Worm (Caenorhabditis elegans) whole organism, mixed stage, embryonic: ENCODE measurements around the gene anoh-2.

ENCODE experiments used
- M03D4.4 ChIP-seq: sonication (generic microtip); optimal IDR thresholded peaks from 2 replicates; lab custom pipeline; 2017; ENCODE audit warnings: mild to moderate bottlenecking, missing genetic modification characterization, missing compliant biosample characterization
- bed-3 ChIP-seq: fragments of 200-800 bp; sonication (Bioruptor generic); optimal IDR thresholded peaks from 3 replicates; lab custom pipeline; 2018; ENCODE audit warnings: mild to moderate bottlenecking, missing genetic modification characterization, moderate library complexity, missing compliant biosample characterization
- blmp-1 ChIP-seq: fragments of 150-350 bp; optimal IDR thresholded peaks from 2 replicates; lab custom pipeline; 2014; ENCODE audit warnings: missing biosample characterization, missing genetic modification characterization
- ceh-39 ChIP-seq: fragments of 150-350 bp; optimal IDR thresholded peaks from 2 replicates; lab custom pipeline; 2014; ENCODE audit warnings: missing biosample characterization, missing genetic modification characterization
- ceh-43 ChIP-seq: fragments of 200-800 bp; sonication (Bioruptor generic); optimal IDR thresholded peaks from 2 replicates; lab custom pipeline; 2018; ENCODE audit warnings: mild to moderate bottlenecking, missing genetic modification characterization, moderate library complexity, missing compliant biosample characterization
- ceh-83 ChIP-seq: fragments of 200-800 bp; sonication (Bioruptor generic); optimal IDR thresholded peaks from 2 replicates; lab custom pipeline; 2018; ENCODE audit warnings: mild to moderate bottlenecking, missing genetic modification characterization, missing compliant biosample characterization
- ces-1 ChIP-seq: fragments of 150-350 bp; optimal IDR thresholded peaks from 2 replicates; lab custom pipeline; 2014; ENCODE audit warnings: missing biosample characterization, missing genetic modification reagents, missing genetic modification characterization
- cnd-1 ChIP-seq: fragments of 200-800 bp; sonication (Bioruptor generic); optimal IDR thresholded peaks from 2 replicates; lab custom pipeline; 2018; ENCODE audit warnings: mild to moderate bottlenecking, missing genetic modification characterization, missing compliant biosample characterization
- drap-1 ChIP-seq: fragments of 200-800 bp; sonication (Bioruptor generic); optimal IDR thresholded peaks from 3 replicates; lab custom pipeline; 2018; ENCODE audit warnings: mild to moderate bottlenecking, missing genetic modification characterization, missing compliant biosample characterization
- elt-1 ChIP-seq: sonication (generic microtip); optimal IDR thresholded peaks from 2 replicates; lab custom pipeline; 2017; ENCODE audit warnings: missing genetic modification characterization, mild to moderate bottlenecking, missing compliant biosample characterization, antibody characterized with exemption, moderate library complexity, borderline replicate concordance; ENCODE audit not compliant: insufficient read depth
- elt-3 ChIP-seq: fragments of 150-350 bp; optimal IDR thresholded peaks from 2 replicates; lab custom pipeline; 2014; ENCODE audit warnings: missing biosample characterization, missing genetic modification characterization
- flh-1 ChIP-seq: fragments of 200-800 bp; sonication (Bioruptor generic); optimal IDR thresholded peaks from 2 replicates; lab custom pipeline; 2018; ENCODE audit warnings: mild to moderate bottlenecking, missing genetic modification characterization, moderate library complexity, missing compliant biosample characterization
- ham-2 ChIP-seq: fragments of 200-800 bp; sonication (Bioruptor generic); optimal IDR thresholded peaks from 2 replicates; lab custom pipeline; 2018; ENCODE audit warnings: mild to moderate bottlenecking, missing genetic modification characterization, missing compliant biosample characterization
- hlh-1 ChIP-seq: fragments of 150-350 bp; optimal IDR thresholded peaks from 2 replicates; lab custom pipeline; 2014; ENCODE audit warnings: missing biosample characterization, missing genetic modification reagents, missing genetic modification characterization
- lin-13 ChIP-seq: fragments of 150-350 bp; optimal IDR thresholded peaks from 2 replicates; lab custom pipeline; 2014; ENCODE audit warnings: missing biosample characterization, missing genetic modification characterization
- lin-32 ChIP-seq: fragments of 200-800 bp; sonication (Bioruptor generic); optimal IDR thresholded peaks from 2 replicates; lab custom pipeline; 2018; ENCODE audit warnings: mild to moderate bottlenecking, missing genetic modification characterization, missing compliant biosample characterization
- lsy-2 ChIP-seq: fragments of 150-350 bp; optimal IDR thresholded peaks from 2 replicates; lab custom pipeline; 2014; ENCODE audit warnings: missing biosample characterization, missing genetic modification characterization
- mab-5 ChIP-seq: fragments of 150-350 bp; optimal IDR thresholded peaks from 2 replicates; lab custom pipeline; 2014; ENCODE audit warnings: missing biosample characterization, missing genetic modification characterization
- mep-1 ChIP-seq: fragments of 150-350 bp; optimal IDR thresholded peaks from 2 replicates; lab custom pipeline; 2017; ENCODE audit warnings: missing biosample characterization, missing genetic modification reagents, missing genetic modification characterization, inconsistent platforms
- mls-2 ChIP-seq: sonication (generic microtip); optimal IDR thresholded peaks from 2 replicates; lab custom pipeline; 2016; ENCODE audit warnings: mild to moderate bottlenecking, missing genetic modification characterization, moderate library complexity, missing compliant biosample characterization
- nhr-12 ChIP-seq: fragments of 150-350 bp; optimal IDR thresholded peaks from 2 replicates; lab custom pipeline; 2014; ENCODE audit warnings: missing biosample characterization, missing genetic modification characterization
- nhr-2 ChIP-seq: fragments of 150-350 bp; optimal IDR thresholded peaks from 2 replicates; lab custom pipeline; 2014; ENCODE audit warnings: missing biosample characterization, missing genetic modification characterization
- nhr-237 ChIP-seq: fragments of 150-350 bp; optimal IDR thresholded peaks from 2 replicates; lab custom pipeline; 2014; ENCODE audit warnings: missing biosample characterization, missing genetic modification characterization
- nhr-76 ChIP-seq: sonication (generic microtip); optimal IDR thresholded peaks from 2 replicates; lab custom pipeline; 2017; ENCODE audit warnings: missing biosample characterization, missing genetic modification characterization
- pha-4 ChIP-seq: fragments of 150-350 bp; optimal IDR thresholded peaks from 2 replicates; lab custom pipeline; 2018; ENCODE audit warnings: missing biosample characterization, missing genetic modification reagents, missing genetic modification characterization
- sem-2 ChIP-seq: fragments of 200-800 bp; sonication (Bioruptor generic); optimal IDR thresholded peaks from 2 replicates; lab custom pipeline; 2018; ENCODE audit warnings: mild to moderate bottlenecking, missing genetic modification characterization, missing compliant biosample characterization
- snpc-4 ChIP-seq: fragments of 150-350 bp; optimal IDR thresholded peaks from 2 replicates; lab custom pipeline; 2014; ENCODE audit warnings: missing biosample characterization, missing genetic modification characterization
- sptf-1 ChIP-seq: sonication (generic microtip); optimal IDR thresholded peaks from 2 replicates; lab custom pipeline; 2017; ENCODE audit warnings: mild to moderate bottlenecking, missing genetic modification characterization, moderate library complexity, missing compliant biosample characterization
- tbx-8 ChIP-seq: fragments of 200-800 bp; sonication (Bioruptor generic); optimal IDR thresholded peaks from 2 replicates; lab custom pipeline; 2018; ENCODE audit warnings: mild to moderate bottlenecking, missing genetic modification characterization, moderate library complexity, missing compliant biosample characterization
- unc-39 ChIP-seq: fragments of 150-350 bp; optimal IDR thresholded peaks from 2 replicates; lab custom pipeline; 2014; ENCODE audit warnings: missing biosample characterization, missing genetic modification characterization
- unc-62 ChIP-seq: fragments of 150-350 bp; optimal IDR thresholded peaks from 2 replicates; lab custom pipeline; 2014; ENCODE audit warnings: missing biosample characterization, missing genetic modification reagents, missing genetic modification characterization
- zip-8 ChIP-seq: fragments of 150-350 bp; optimal IDR thresholded peaks from 2 replicates; lab custom pipeline; 2014; ENCODE audit warnings: missing biosample characterization, missing genetic modification characterization
- ztf-11 ChIP-seq: fragments of 150-350 bp; optimal IDR thresholded peaks from 2 replicates; lab custom pipeline; 2014; ENCODE audit warnings: missing biosample characterization, missing genetic modification characterization

The anoh-2 gene

DNA sequence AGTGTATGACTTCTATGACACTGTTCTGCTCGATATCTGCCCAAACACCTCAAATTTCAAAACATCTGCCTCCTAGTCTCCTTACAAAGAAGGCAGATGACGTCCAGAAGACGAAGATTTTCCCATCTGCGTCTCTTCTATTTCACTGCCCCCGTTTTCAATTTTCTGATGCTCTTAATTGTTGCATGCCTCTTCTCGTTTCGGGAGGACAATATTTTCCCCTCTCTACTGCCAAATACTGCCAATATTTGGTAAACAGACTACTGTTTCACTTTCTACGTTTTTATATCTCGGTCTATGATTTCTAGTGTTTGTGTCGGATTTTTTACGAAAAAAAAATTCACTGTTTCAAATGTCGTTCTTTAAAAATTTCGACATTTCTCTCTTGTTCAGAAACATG is 3.3 kb downstream of the anoh-2 start:
- TF ChIP-seq ces-1 (GFP tag; lab: Kevin White, UChicago): peak; percentile 61
- no peak for TF ChIP-seq pha-4

DNA sequence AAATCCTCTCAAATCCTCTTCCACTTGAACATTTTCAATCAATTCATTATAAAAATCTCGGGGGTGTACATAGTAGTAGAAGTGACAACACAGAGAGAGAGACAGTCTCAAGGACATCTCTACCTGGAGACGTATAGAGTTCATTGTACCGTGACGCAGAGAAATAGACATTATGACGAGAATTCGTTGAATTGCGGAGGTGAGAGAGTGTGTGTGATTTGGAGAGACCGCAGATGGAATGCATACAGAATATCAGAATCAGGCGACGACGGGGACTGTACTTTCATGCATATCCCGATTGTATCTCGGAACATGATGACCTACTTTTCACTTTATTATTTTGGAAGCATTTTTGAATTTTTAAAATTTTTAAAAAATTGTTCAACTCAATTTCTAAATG is 17.7 kb downstream of the anoh-2 start:
- peak; percentile 32 for TF ChIP-seq elt-1
- TF ChIP-seq elt-3 (tag; lab: Kevin White, UChicago): no peak

DNA sequence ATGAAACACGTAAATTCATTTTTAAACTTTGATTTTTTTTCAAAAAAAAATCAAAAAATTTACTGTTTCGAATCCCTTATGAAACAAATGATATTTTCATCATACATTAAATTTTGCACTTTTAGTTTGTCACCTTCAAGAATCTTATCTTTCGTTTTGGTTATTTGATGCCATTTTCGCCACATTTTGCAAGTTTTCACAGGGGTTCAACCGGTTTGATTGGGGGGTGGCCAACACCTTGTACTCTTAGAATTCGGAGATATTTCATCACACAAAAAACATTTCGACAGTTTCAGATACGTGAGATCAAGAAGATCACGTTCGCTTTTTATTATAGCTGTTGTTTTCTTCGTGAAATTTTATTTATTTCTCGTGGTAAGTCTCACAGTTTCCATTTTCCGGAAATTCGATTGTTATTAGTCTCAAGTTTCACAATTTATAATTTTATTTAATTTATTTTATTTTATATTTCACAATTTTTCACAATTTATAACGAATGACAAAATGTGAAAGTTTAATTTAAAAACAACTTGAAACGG is 19.1 kb downstream of the anoh-2 start, which contains the start of gene Y57G11C.31:
Gene Y57G11C.31, plus strand, starts transcription at position 276 of the 539 bp plus-strand sequence.
- TF ChIP-seq hlh-1 (tag; lab: Kevin White, UChicago) (no peak), lin-13 (tag; lab: Kevin White, UChicago) (no peak), mls-2 (tag; lab: Kevin White, UChicago) (no peak), pha-4 (no peak), tbx-8 (GFP tag; lab: Kevin White, UChicago) (no peak), ztf-11 (tag; lab: Kevin White, UChicago) (no peak), sem-2 (GFP tag; lab: Kevin White, UChicago) (no peak), blmp-1 (tag; lab: Kevin White, UChicago) (no peak), ces-1 (GFP tag; lab: Kevin White, UChicago) (no peak), nhr-2 (tag; lab: Kevin White, UChicago) (no peak), nhr-237 (tag; lab: Kevin White, UChicago) (no peak), ham-2 (no peak), M03D4.4 (tag; lab: Kevin White, UChicago) (no peak), ceh-83 (GFP tag; lab: Kevin White, UChicago) (no peak), sptf-1 (tag; lab: Kevin White, UChicago) (no peak), unc-62 (GFP tag; lab: Kevin White, UChicago) (no peak), ceh-43 (GFP tag; lab: Kevin White, UChicago) (no peak), zip-8 (tag; lab: Kevin White, UChicago) (no peak), unc-39 (no peak), nhr-12 (tag; lab: Kevin White, UChicago) (no peak)

DNA sequence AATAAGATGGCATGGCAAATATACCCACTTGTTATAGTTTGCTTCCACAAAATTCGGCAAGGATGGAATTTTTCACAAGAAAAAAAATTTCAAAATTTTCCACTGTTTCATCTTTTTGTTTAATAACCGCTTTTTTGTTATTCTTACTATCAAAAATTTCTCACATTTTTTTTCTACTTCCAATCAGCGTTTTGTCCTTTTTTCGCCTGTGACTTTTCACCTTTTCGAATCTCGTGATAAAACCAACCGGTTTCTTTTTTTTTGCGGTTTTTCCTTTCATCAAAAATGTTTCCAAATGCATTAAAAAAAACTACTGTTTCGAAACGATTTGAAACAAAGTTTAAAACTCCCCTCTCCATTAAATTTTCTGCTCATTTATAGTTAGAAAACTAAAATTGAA is 21.0 kb downstream of the anoh-2 start:
- TF ChIP-seq sem-2 (GFP tag; lab: Kevin White, UChicago) (no peak), ztf-11 (tag; lab: Kevin White, UChicago) (no peak), tbx-8 (GFP tag; lab: Kevin White, UChicago) (no peak), ceh-83 (GFP tag; lab: Kevin White, UChicago) (no peak), lin-13 (tag; lab: Kevin White, UChicago) (no peak), cnd-1 (no peak), unc-62 (GFP tag; lab: Kevin White, UChicago) (no peak), mab-5 (tag; lab: Kevin White, UChicago) (no peak), lin-32 (GFP tag; lab: Kevin White, UChicago) (no peak), elt-3 (tag; lab: Kevin White, UChicago) (no peak), flh-1 (no peak), ceh-39 (tag; lab: Kevin White, UChicago) (no peak), ceh-43 (GFP tag; lab: Kevin White, UChicago) (no peak), nhr-76 (tag; lab: Kevin White, UChicago) (no peak), hlh-1 (tag; lab: Kevin White, UChicago) (no peak), ham-2 (no peak)

DNA sequence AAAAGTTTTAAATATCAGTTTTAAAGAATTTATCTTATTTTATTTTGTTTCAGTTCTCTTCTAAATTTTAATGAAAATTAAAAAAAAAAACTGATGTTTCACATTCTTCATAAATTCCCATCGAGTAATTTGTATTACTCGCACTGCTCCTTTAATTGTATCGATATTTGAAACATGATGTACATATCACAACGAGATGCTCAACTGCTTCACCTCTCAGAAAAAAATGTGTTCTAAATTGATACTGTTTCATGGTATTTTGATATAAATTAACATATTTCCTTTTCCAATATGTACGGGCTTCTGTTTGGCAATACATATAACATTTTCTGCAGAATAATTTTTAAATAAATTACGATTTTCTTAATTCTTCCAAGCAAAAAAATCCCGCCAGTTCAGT is 29.6 kb downstream of the anoh-2 start:
- no peak for TF ChIP-seq hlh-1 (tag; lab: Kevin White, UChicago)
- TF ChIP-seq pha-4: no peak
- no peak for TF ChIP-seq ces-1 (GFP tag; lab: Kevin White, UChicago)
- no peak for TF ChIP-seq mab-5 (tag; lab: Kevin White, UChicago)
- TF ChIP-seq blmp-1 (tag; lab: Kevin White, UChicago): no peak
- no peak for TF ChIP-seq lsy-2 (tag; lab: Kevin White, UChicago)
- no peak for TF ChIP-seq elt-3 (tag; lab: Kevin White, UChicago)
- no peak for TF ChIP-seq nhr-76 (tag; lab: Kevin White, UChicago)
- no peak for TF ChIP-seq cnd-1
- no peak for TF ChIP-seq ztf-11 (tag; lab: Kevin White, UChicago)
- no peak for TF ChIP-seq mep-1 (tag; lab: Kevin White, UChicago)
- TF ChIP-seq snpc-4 (tag; lab: Kevin White, UChicago): no peak
- no peak for TF ChIP-seq drap-1
- no peak for TF ChIP-seq lin-13 (tag; lab: Kevin White, UChicago)
- no peak for TF ChIP-seq bed-3 (GFP tag; lab: Kevin White, UChicago)
- TF ChIP-seq sem-2 (GFP tag; lab: Kevin White, UChicago): no peak
- no peak for TF ChIP-seq unc-62 (GFP tag; lab: Kevin White, UChicago)
- TF ChIP-seq M03D4.4 (tag; lab: Kevin White, UChicago): no peak
- no peak for TF ChIP-seq ceh-43 (GFP tag; lab: Kevin White, UChicago)
- TF ChIP-seq, all 35 proteins: peak for 0
